Fruit fly (Drosophila melanogaster) whole organism, prepupa: ENCODE data around the gene CG46397.
A peak's percentile ranks its signal among the peaks of the same experiment; 100 is the strongest.

Experiments
- Blimp-1 ChIP-seq: fragments of 200-800 bp; sonication (Bioruptor generic); optimal IDR thresholded peaks from 3 replicates; lab custom pipeline; 2017; ENCODE audit warnings: missing biosample characterization, missing genetic modification characterization, mild to moderate bottlenecking, moderate library complexity, missing genetic modification reagents
- CG10631 ChIP-seq: fragments of 200-800 bp; sonication (Bioruptor generic); optimal IDR thresholded peaks from 2 replicates; lab custom pipeline; 2016; ENCODE audit warnings: missing biosample characterization, missing genetic modification characterization
- CG10669 ChIP-seq: fragments of 200-800 bp; sonication (Bioruptor generic); optimal IDR thresholded peaks from 3 replicates; lab custom pipeline; 2018; ENCODE audit warnings: missing biosample characterization, mild to moderate bottlenecking, missing genetic modification characterization, moderate library complexity
- CG11294 ChIP-seq: fragments of 200-800 bp; sonication (Bioruptor generic); IDR thresholded peaks from 2 replicates; pipeline ENCODE4 v1.3.6; 2022; ENCODE audit warnings: missing biosample characterization, missing genetic modification characterization
- CG11762 ChIP-seq: fragments of 200-800 bp; sonication (Bioruptor generic); optimal IDR thresholded peaks from 3 replicates; lab custom pipeline; 2016; ENCODE audit warnings: missing biosample characterization, missing genetic modification characterization; ENCODE audit not compliant: insufficient read depth
- CG11902 ChIP-seq: fragments of 200-800 bp; sonication (Bioruptor generic); optimal IDR thresholded peaks from 3 replicates; lab custom pipeline; 2016; ENCODE audit warnings: missing biosample characterization, missing genetic modification characterization
- CG16779 ChIP-seq: fragments of 200-800 bp; sonication (Bioruptor generic); optimal IDR thresholded peaks from 3 replicates; lab custom pipeline; 2017; ENCODE audit warnings: missing biosample characterization, mild to moderate bottlenecking, missing genetic modification characterization
- CG3032 ChIP-seq: fragments of 200-800 bp; optimal IDR thresholded peaks from 2 replicates; lab custom pipeline; 2019; ENCODE audit warnings: missing biosample characterization, mild to moderate bottlenecking, missing genetic modification characterization, moderate library complexity
- CG32006 ChIP-seq: fragments of 200-800 bp; sonication (Bioruptor generic); optimal IDR thresholded peaks from 3 replicates; lab custom pipeline; 2017; ENCODE audit warnings: missing biosample characterization, mild to moderate bottlenecking, missing genetic modification characterization
- CG34406 ChIP-seq: fragments of 200-800 bp; sonication (Bioruptor generic); optimal IDR thresholded peaks from 3 replicates; lab custom pipeline; 2016; ENCODE audit warnings: missing biosample characterization, missing genetic modification characterization
- CG3919 ChIP-seq: fragments of 200-800 bp; sonication (Bioruptor generic); optimal IDR thresholded peaks from 3 replicates; lab custom pipeline; 2016; ENCODE audit warnings: missing biosample characterization, missing genetic modification characterization
- CG4318 ChIP-seq: fragments of 200-800 bp; sonication (Bioruptor generic); optimal IDR thresholded peaks from 3 replicates; lab custom pipeline; 2017; ENCODE audit warnings: missing biosample characterization, mild to moderate bottlenecking, missing genetic modification characterization
- CG6163 ChIP-seq: fragments of 200-800 bp; sonication (Bioruptor generic); IDR thresholded peaks from 3 replicates; pipeline ENCODE4 v1.3.6; 2022; ENCODE audit warnings: missing biosample characterization, missing genetic modification characterization
- CG6276 ChIP-seq: fragments of 200-800 bp; sonication (Bioruptor generic); optimal IDR thresholded peaks from 2 replicates; lab custom pipeline; 2017; ENCODE audit warnings: missing biosample characterization, mild to moderate bottlenecking, missing genetic modification characterization
- CG6792 ChIP-seq: fragments of 200-800 bp; sonication (Bioruptor generic); optimal IDR thresholded peaks from 3 replicates; lab custom pipeline; 2016; ENCODE audit warnings: missing biosample characterization, missing genetic modification characterization
- CG6808 ChIP-seq: fragments of 200-800 bp; sonication (Bioruptor generic); optimal IDR thresholded peaks from 3 replicates; lab custom pipeline; 2017; ENCODE audit warnings: missing biosample characterization, missing genetic modification characterization, mild to moderate bottlenecking, moderate library complexity, missing genetic modification reagents
- CG6854 ChIP-seq: fragments of 200-800 bp; sonication (Bioruptor generic); optimal IDR thresholded peaks from 2 replicates; lab custom pipeline; 2017; ENCODE audit warnings: missing biosample characterization, mild to moderate bottlenecking, missing genetic modification characterization
- CG7368 ChIP-seq: fragments of 200-800 bp; sonication (Bioruptor generic); optimal IDR thresholded peaks from 3 replicates; lab custom pipeline; 2016; ENCODE audit warnings: missing biosample characterization, missing genetic modification characterization
- CG8119 ChIP-seq: fragments of 200-800 bp; sonication (Bioruptor generic); IDR thresholded peaks from 3 replicates; pipeline ENCODE4 v1.3.6; 2022; ENCODE audit warnings: missing biosample characterization, missing genetic modification characterization
- CG8632 ChIP-seq: fragments of 200-800 bp; sonication (Bioruptor generic); optimal IDR thresholded peaks from 3 replicates; lab custom pipeline; 2016; ENCODE audit warnings: missing biosample characterization, missing genetic modification characterization
- Eip75B ChIP-seq: fragments of 200-800 bp; sonication (Bioruptor generic); optimal IDR thresholded peaks from 3 replicates; lab custom pipeline; 2016; ENCODE audit warnings: missing biosample characterization, missing genetic modification characterization
- Eip78C ChIP-seq: fragments of 200-800 bp; sonication (Bioruptor generic); peaks from one replicate; lab custom pipeline; 2016; ENCODE audit warnings: missing biosample characterization, missing genetic modification characterization
- Ets21C ChIP-seq: fragments of 200-800 bp; sonication (Bioruptor generic); optimal IDR thresholded peaks from 3 replicates; lab custom pipeline; 2016; ENCODE audit warnings: missing biosample characterization, missing genetic modification characterization
- Ets96B ChIP-seq: fragments of 200-800 bp; optimal IDR thresholded peaks from 2 replicates; lab custom pipeline; 2019; ENCODE audit warnings: missing biosample characterization, mild to moderate bottlenecking, missing genetic modification characterization, moderate library complexity
- Gug ChIP-seq: fragments of 200-800 bp; sonication (Bioruptor generic); IDR thresholded peaks from 2 replicates; pipeline ENCODE4 v1.3.6; 2022; ENCODE audit warnings: missing biosample characterization, missing genetic modification characterization
- Hr39 ChIP-seq: fragments of 200-800 bp; sonication (Bioruptor generic); optimal IDR thresholded peaks from 2 replicates; lab custom pipeline; 2016; ENCODE audit warnings: missing biosample characterization, missing genetic modification characterization
- Hr4 ChIP-seq: fragments of 200-800 bp; sonication (Bioruptor generic); optimal IDR thresholded peaks from 3 replicates; lab custom pipeline; 2016; ENCODE audit warnings: missing biosample characterization, missing genetic modification characterization
- OdsH ChIP-seq: fragments of 200-800 bp; sonication (Bioruptor generic); optimal IDR thresholded peaks from 3 replicates; lab custom pipeline; 2016; ENCODE audit warnings: missing biosample characterization, missing genetic modification characterization
- Smox ChIP-seq: fragments of 200-800 bp; sonication (Bioruptor generic); optimal IDR thresholded peaks from 3 replicates; lab custom pipeline; 2016; ENCODE audit warnings: missing biosample characterization, missing genetic modification characterization
- Sox14 ChIP-seq: fragments of 200-800 bp; sonication (Bioruptor generic); optimal IDR thresholded peaks from 3 replicates; lab custom pipeline; 2016; ENCODE audit warnings: missing biosample characterization, missing genetic modification characterization
- Sox15 ChIP-seq: fragments of 200-800 bp; sonication (Bioruptor generic); optimal IDR thresholded peaks from 3 replicates; lab custom pipeline; 2016; ENCODE audit warnings: missing biosample characterization, missing genetic modification characterization
- achi ChIP-seq: fragments of 200-800 bp; sonication (Bioruptor generic); optimal IDR thresholded peaks from 3 replicates; lab custom pipeline; 2016; ENCODE audit warnings: missing biosample characterization, missing genetic modification characterization
- acj6 ChIP-seq: fragments of 200-800 bp; sonication (Bioruptor generic); optimal IDR thresholded peaks from 3 replicates; lab custom pipeline; 2016; ENCODE audit warnings: missing biosample characterization, missing genetic modification characterization
- cyc ChIP-seq: fragments of 200-800 bp; sonication (Bioruptor generic); optimal IDR thresholded peaks from 3 replicates; lab custom pipeline; 2016; ENCODE audit warnings: missing biosample characterization, missing genetic modification characterization
- dsx ChIP-seq: fragments of 200-800 bp; optimal IDR thresholded peaks from 3 replicates; lab custom pipeline; 2019; ENCODE audit warnings: missing biosample characterization, mild to moderate bottlenecking, missing genetic modification characterization, moderate library complexity; ENCODE audit not compliant: poor library complexity, severe bottlenecking
- eg ChIP-seq: fragments of 200-800 bp; sonication (Bioruptor generic); IDR thresholded peaks from 3 replicates; pipeline ENCODE4 v1.3.6; 2022; ENCODE audit warnings: missing biosample characterization, missing genetic modification characterization
- fd59A ChIP-seq: fragments of 200-800 bp; sonication (Bioruptor generic); optimal IDR thresholded peaks from 2 replicates; lab custom pipeline; 2017; ENCODE audit warnings: missing biosample characterization, mild to moderate bottlenecking, missing genetic modification characterization, missing genetic modification reagents
- fd85E ChIP-seq: fragments of 200-800 bp; sonication (Bioruptor generic); optimal IDR thresholded peaks from 3 replicates; lab custom pipeline; 2016; ENCODE audit warnings: missing biosample characterization, missing genetic modification characterization
- fkh ChIP-seq: fragments of 200-800 bp; sonication (Bioruptor generic); optimal IDR thresholded peaks from 3 replicates; lab custom pipeline; 2017; ENCODE audit warnings: missing biosample characterization, mild to moderate bottlenecking, missing genetic modification characterization, moderate library complexity
- pdm3 ChIP-seq: fragments of 200-800 bp; sonication (Bioruptor generic); optimal IDR thresholded peaks from 3 replicates; lab custom pipeline; 2016; ENCODE audit warnings: missing biosample characterization, missing genetic modification characterization
- salr ChIP-seq, 2 experiments: fragments of 200-800 bp; sonication (Bioruptor generic); optimal IDR thresholded peaks; 3 replicates each; lab custom pipeline; 2016 to 2018; ENCODE audit warnings: missing biosample characterization in 2 of 2, missing genetic modification characterization in 2 of 2, mild to moderate bottlenecking in 1 of 2
- svp ChIP-seq: fragments of 200-800 bp; sonication (Bioruptor generic); peaks from one replicate; lab custom pipeline; 2016; ENCODE audit warnings: missing biosample characterization, missing genetic modification characterization
- topi ChIP-seq: fragments of 200-800 bp; sonication (Bioruptor generic); optimal IDR thresholded peaks from 3 replicates; lab custom pipeline; 2016; ENCODE audit warnings: missing biosample characterization, missing genetic modification characterization
- vri ChIP-seq: fragments of 200-800 bp; sonication (Bioruptor generic); optimal IDR thresholded peaks from 3 replicates; lab custom pipeline; 2016; ENCODE audit warnings: missing biosample characterization, mild to moderate bottlenecking, missing genetic modification characterization

CG46397 gene

DNA sequence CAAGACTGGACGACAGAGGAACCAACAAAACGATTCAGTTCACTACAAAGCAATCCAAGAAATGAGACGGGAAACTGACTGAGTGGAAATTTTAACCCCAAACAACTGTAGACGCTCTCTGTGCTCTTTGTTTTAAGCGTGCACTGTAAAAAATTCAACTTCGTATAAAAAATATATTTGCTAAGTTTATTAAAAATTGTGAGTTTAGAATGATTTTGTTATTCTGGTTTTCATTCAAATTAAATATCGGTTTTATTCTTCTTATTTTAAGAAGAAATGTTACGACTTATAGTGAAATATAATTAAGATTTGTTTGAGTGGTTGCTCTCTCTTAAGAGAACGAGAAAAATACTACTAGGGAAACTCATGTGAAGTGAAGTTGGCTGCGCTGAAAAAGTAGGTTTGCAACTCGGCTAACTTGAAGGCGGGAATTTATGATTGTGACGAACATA, 11.0 kb downstream of the CG46397 start (continued):
- peak; percentile 33 for TF ChIP-seq CG11902 (GFP tag; lab: Kevin White, UChicago)
- peak; percentile 78 for TF ChIP-seq CG10669 (GFP tag; lab: Kevin White, UChicago)
- peak; percentile 25 for TF ChIP-seq vri (GFP tag; lab: Kevin White, UChicago)
- TF ChIP-seq Smox (GFP tag; lab: Kevin White, UChicago): peak; percentile 82
- TF ChIP-seq CG3032 (tag; lab: Kevin White, UChicago): no peak
- no peak for TF ChIP-seq CG6854 (GFP tag; lab: Kevin White, UChicago)
- TF ChIP-seq Ets96B (tag; lab: Kevin White, UChicago): peak; percentile 95
- TF ChIP-seq Eip75B (GFP tag; lab: Kevin White, UChicago): peak; percentile 95
- TF ChIP-seq CG7368 (GFP tag; lab: Kevin White, UChicago): peak; percentile 81
- peak; percentile 83 for TF ChIP-seq CG3919 (GFP tag; lab: Kevin White, UChicago)
- TF ChIP-seq fd59A (GFP tag; lab: Kevin White, UChicago): peak; percentile 59
- TF ChIP-seq Hr4 (GFP tag; lab: Kevin White, UChicago): peak; percentile 97
- TF ChIP-seq fkh (GFP tag; lab: Kevin White, UChicago): peak; percentile 40
- TF ChIP-seq Gug (GFP tag; lab: Robert Waterston, UW): peak; percentile 96
- peak; percentile 90 for TF ChIP-seq CG32006 (GFP tag; lab: Kevin White, UChicago)
- TF ChIP-seq dsx (GFP tag; lab: Kevin White, UChicago): no peak
- TF ChIP-seq salr (GFP tag; optimal IDR thresholded peaks at IDR 0.05; lab: Kevin White, UChicago): peak; percentile 68 to 91

DNA sequence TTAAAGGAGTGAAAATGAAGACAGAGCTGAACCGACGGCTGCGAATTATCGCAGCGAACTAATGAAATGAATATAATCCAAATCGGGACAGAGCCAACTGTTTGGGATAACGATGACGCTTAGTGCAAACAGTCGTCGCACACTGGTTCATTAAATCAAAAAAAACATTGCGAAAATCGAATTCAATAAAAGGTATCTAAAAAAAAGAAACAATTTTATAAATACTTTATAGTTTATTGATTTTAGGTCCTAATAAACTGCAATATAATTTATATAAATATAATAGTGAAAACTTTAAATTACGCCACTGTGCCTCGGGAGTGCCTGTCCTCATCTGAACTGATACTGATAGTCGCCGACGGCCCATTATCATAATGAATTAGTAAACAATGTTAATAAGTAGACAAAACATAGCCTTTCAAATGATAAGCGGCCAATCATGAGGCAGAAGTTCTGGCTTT, 12.0 kb downstream of the CG46397 start, which contains the start of gene CG31886:
TSS of gene CG31886 (minus strand) at position 51 of the 461 bp plus-strand sequence.
- no peak; the same call in 1 of the 2 replicates for TF ChIP-seq Gug (GFP tag; lab: Robert Waterston, UW)
- no peak for TF ChIP-seq CG6163 (GFP tag; lab: Robert Waterston, UW)
- peak; percentile 56 for TF ChIP-seq fkh (GFP tag; lab: Kevin White, UChicago)
- TF ChIP-seq CG4318 (GFP tag; lab: Kevin White, UChicago): peak; percentile 17
- TF ChIP-seq Sox14 (GFP tag; lab: Kevin White, UChicago): no peak
- no peak for TF ChIP-seq CG6854 (GFP tag; lab: Kevin White, UChicago)
- TF ChIP-seq CG6276 (GFP tag; lab: Kevin White, UChicago): peak; percentile 73
- no peak for TF ChIP-seq CG6808 (GFP tag; lab: Kevin White, UChicago)
- peak; percentile 84; the same call in 2 of the 3 replicates for TF ChIP-seq CG8119
- TF ChIP-seq CG3919 (GFP tag; lab: Kevin White, UChicago): peak; percentile 20
- TF ChIP-seq Hr4 (GFP tag; lab: Kevin White, UChicago): peak; percentile 15
- no peak for TF ChIP-seq Hr39 (GFP tag; lab: Kevin White, UChicago)
- peak; percentile 1 for TF ChIP-seq CG10669 (GFP tag; lab: Kevin White, UChicago)
- TF ChIP-seq CG7368 (GFP tag; lab: Kevin White, UChicago): no peak
- TF ChIP-seq fd85E (GFP tag; lab: Kevin White, UChicago): no peak
- TF ChIP-seq Eip78C: no peak
- TF ChIP-seq salr (GFP tag; optimal IDR thresholded peaks at IDR 0.05; lab: Kevin White, UChicago): peak in 1 of 2 experiments; percentile 11
- no peak for TF ChIP-seq Ets21C (GFP tag; lab: Kevin White, UChicago)
- TF ChIP-seq Sox15 (GFP tag; lab: Kevin White, UChicago): no peak
- TF ChIP-seq CG10631 (GFP tag; lab: Kevin White, UChicago): peak; percentile 27
- TF ChIP-seq CG3032 (tag; lab: Kevin White, UChicago): no peak
- no peak for TF ChIP-seq CG11762 (GFP tag; lab: Kevin White, UChicago)
- TF ChIP-seq CG16779 (tag; lab: Kevin White, UChicago): peak; percentile 29
- no peak for TF ChIP-seq cyc (GFP tag; lab: Kevin White, UChicago)
- peak; percentile 82; the same call in 2 of the 3 replicates for TF ChIP-seq eg
- TF ChIP-seq svp (GFP tag; lab: Kevin White, UChicago): peak; percentile 24
- no peak for TF ChIP-seq Ets96B (tag; lab: Kevin White, UChicago)
- TF ChIP-seq CG34406: no peak
- TF ChIP-seq topi (GFP tag; lab: Kevin White, UChicago): no peak
- TF ChIP-seq acj6 (GFP tag; lab: Kevin White, UChicago): peak; percentile 10
- peak; percentile 45 for TF ChIP-seq achi (GFP tag; lab: Kevin White, UChicago)
- TF ChIP-seq pdm3 (GFP tag; lab: Kevin White, UChicago): peak; percentile 25
- peak; percentile 44 for TF ChIP-seq CG11294 (GFP tag; lab: Robert Waterston, UW)
- TF ChIP-seq fd59A (GFP tag; lab: Kevin White, UChicago): no peak
- no peak for TF ChIP-seq CG8632
- TF ChIP-seq Blimp-1: no peak
- peak; percentile 56 for TF ChIP-seq OdsH (GFP tag; lab: Kevin White, UChicago)
- TF ChIP-seq Eip75B (GFP tag; lab: Kevin White, UChicago): no peak
- peak; percentile 75 for TF ChIP-seq CG32006 (GFP tag; lab: Kevin White, UChicago)
- TF ChIP-seq CG6792 (GFP tag; lab: Kevin White, UChicago): no peak
